Worm (Caenorhabditis elegans) whole organism, early embryonic: ENCODE measurements around the gene F35D2.6.

Experiments used
- aly-1 ChIP-seq: sonication (generic microtip); optimal IDR thresholded peaks from 2 replicates; lab custom pipeline; 2016; ENCODE audit warnings: missing genetic modification characterization, missing compliant biosample characterization
- ama-1 ChIP-seq: fragments of 150-350 bp; optimal IDR thresholded peaks from 2 replicates; lab custom pipeline; 2014
- ceh-36 ChIP-seq: sonication (generic microtip); optimal IDR thresholded peaks from 2 replicates; lab custom pipeline; 2016; ENCODE audit warnings: missing genetic modification characterization, inconsistent platforms, missing compliant biosample characterization
- ets-7 ChIP-seq: sonication (generic microtip); optimal IDR thresholded peaks from 2 replicates; lab custom pipeline; 2016; ENCODE audit warnings: missing genotype, missing genetic modification characterization, missing compliant biosample characterization
- flt-1 ChIP-seq: fragments of 200-800 bp; sonication (Bioruptor generic); IDR thresholded peaks from 2 replicates; pipeline ENCODE4 v1.3.6; 2022; ENCODE audit warnings: missing genetic modification characterization, missing compliant biosample characterization
- hmbx-1 ChIP-seq: sonication (generic microtip); optimal IDR thresholded peaks from 2 replicates; lab custom pipeline; 2016; ENCODE audit warnings: mild to moderate bottlenecking, missing genetic modification characterization, missing compliant biosample characterization
- hmg-4 ChIP-seq: fragments of 200-800 bp; sonication (Bioruptor generic); optimal IDR thresholded peaks from 2 replicates; lab custom pipeline; 2018; ENCODE audit warnings: mild to moderate bottlenecking, missing genetic modification characterization, missing compliant biosample characterization
- hnd-1 ChIP-seq: sonication (generic microtip); optimal IDR thresholded peaks from 2 replicates; lab custom pipeline; 2016; ENCODE audit warnings: missing genetic modification characterization, missing compliant biosample characterization
- pes-1 ChIP-seq: fragments of 200-800 bp; sonication (Bioruptor generic); IDR thresholded peaks from 2 replicates; pipeline ENCODE4 v1.3.6; 2022; ENCODE audit warnings: missing genetic modification reagents, missing genetic modification characterization, missing compliant biosample characterization
- scrt-1 ChIP-seq: fragments of 200-800 bp; sonication (Bioruptor generic); IDR thresholded peaks from 2 replicates; pipeline ENCODE4 v1.3.6; 2022; ENCODE audit warnings: missing genetic modification characterization, missing compliant biosample characterization
- sea-1 ChIP-seq: fragments of 200-800 bp; sonication (Bioruptor generic); conservative IDR thresholded peaks from 2 replicates; pipeline ENCODE4 v1.3.6; 2022; ENCODE audit warnings: missing genetic modification characterization, missing compliant biosample characterization
- tbx-11 ChIP-seq: fragments of 200-800 bp; sonication (Bioruptor generic); IDR thresholded peaks from 2 replicates; pipeline ENCODE4 v1.3.6; 2022; ENCODE audit warnings: missing genetic modification characterization, missing compliant biosample characterization
- tbx-37 ChIP-seq: fragments of 200-800 bp; sonication (Bioruptor generic); conservative IDR thresholded peaks from 2 replicates; pipeline ENCODE4 v1.3.6; 2022; ENCODE audit warnings: missing genetic modification reagents, missing genetic modification characterization, missing compliant biosample characterization
- tra-4 ChIP-seq: sonication (generic microtip); optimal IDR thresholded peaks from 2 replicates; lab custom pipeline; 2017; ENCODE audit warnings: missing genetic modification characterization, missing compliant biosample characterization

DNA sequence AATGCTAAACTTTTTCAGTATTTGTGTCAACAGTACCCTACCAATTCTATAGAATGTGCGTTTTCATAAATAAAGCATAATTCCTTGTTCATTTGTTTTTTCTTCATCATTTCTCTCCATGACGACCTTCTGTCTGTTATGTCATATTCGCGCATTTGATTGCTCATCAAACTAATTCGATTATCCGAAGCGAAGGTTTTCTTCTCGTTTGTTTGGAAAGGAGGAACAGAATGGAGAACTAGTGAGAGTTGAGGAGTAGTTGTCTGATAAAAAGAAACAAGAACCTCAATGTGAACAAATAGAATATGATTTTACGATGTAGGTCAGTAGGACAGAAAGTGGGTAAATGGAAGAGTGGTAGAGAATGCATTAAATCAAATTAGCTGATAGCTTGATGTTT is 14.9 kb upstream of the F35D2.6 start:
- TF ChIP-seq ceh-36 (tag; lab: Kevin White, UChicago) (no peak), flt-1 (GFP tag; lab: Robert Waterston, UW) (no peak), ama-1 (lab: Kevin White, UChicago) (no peak), pes-1 (GFP tag; lab: Robert Waterston, UW) (no peak), scrt-1 (GFP tag; lab: Robert Waterston, UW) (no peak), tra-4 (no peak), tbx-37 (GFP tag; lab: Robert Waterston, UW) (no peak), hmbx-1 (tag; lab: Kevin White, UChicago) (no peak), sea-1 (GFP tag; lab: Robert Waterston, UW) (no peak), aly-1 (tag; lab: Kevin White, UChicago) (no peak), hmg-4 (no peak), tbx-11 (GFP tag; lab: Robert Waterston, UW) (no peak), ets-7 (no peak), hnd-1 (no peak)
